Fruit fly (Drosophila melanogaster): ENCODE data around the gene Aven.

Aven gene

dm6 chrX:12582984-12583869 is 46.2 kb downstream of the Aven start, which contains the start of gene Pits (continued):
- no peak for TF ChIP-seq Doc2 (GFP tag; IDR thresholded peaks at IDR 0.05)
- TF ChIP-seq Meics (GFP tag; optimal IDR thresholded peaks at IDR 0.05), result peak; percentile 94
- peak; percentile 35 for TF ChIP-seq E2f1 (GFP tag; IDR thresholded peaks at IDR 0.05)
- peak; percentile 32; the same call in 2 of the 4 replicates for TF ChIP-seq Gug (GFP tag; IDR thresholded peaks at IDR 0.05)
- TF ChIP-seq CG3407 (GFP tag; optimal IDR thresholded peaks at IDR 0.05), result no peak
- TF ChIP-seq en (GFP tag; optimal IDR thresholded peaks at IDR 0.05), result no peak
- TF ChIP-seq CG7839 (tag; optimal IDR thresholded peaks at IDR 0.05), result peak; percentile 47
- no peak for TF ChIP-seq CG4328 (GFP tag; optimal IDR thresholded peaks at IDR 0.05)
- no peak for TF ChIP-seq Dll (GFP tag; IDR thresholded peaks at IDR 0.05; ENCODE audit: partially characterized antibody)
- TF ChIP-seq Antp (GFP tag; optimal IDR thresholded peaks at IDR 0.05), result peak; percentile 52
- peak; percentile 82 for TF ChIP-seq pfk (GFP tag; optimal IDR thresholded peaks at IDR 0.05)
- no peak for TF ChIP-seq schlank (tag; optimal IDR thresholded peaks at IDR 0.05)
- no peak for TF ChIP-seq CG2875 (GFP tag; optimal IDR thresholded peaks at IDR 0.05)
- TF ChIP-seq Oaz (GFP tag; IDR thresholded peaks at IDR 0.05), result peak; percentile 11; the same call in 1 of the 2 replicates
- TF ChIP-seq wdn (GFP tag; IDR thresholded peaks at IDR 0.05), result 0 out of 2 replicates have a peak, but pooled peaks have one; percentile 22
- TF ChIP-seq E2f2 (GFP tag; IDR thresholded peaks at IDR 0.05), result peak; percentile 67
- 0 out of 3 replicates have a peak, but pooled peaks have one; percentile 43 for TF ChIP-seq mld (GFP tag; IDR thresholded peaks at IDR 0.05; ENCODE audit: partially characterized antibody)
- TF ChIP-seq CG1832 (GFP tag; optimal IDR thresholded peaks at IDR 0.05), result peak; percentile 91
- peak; percentile 15 for TF ChIP-seq Sox102F (GFP tag; optimal IDR thresholded peaks at IDR 0.05)
- TF ChIP-seq CG30403 (GFP tag; optimal IDR thresholded peaks at IDR 0.05), result peak; percentile 34
- TF ChIP-seq CG14441 (GFP tag; IDR thresholded peaks at IDR 0.05), result peak; percentile 55
- TF ChIP-seq Hr51 (GFP tag; optimal IDR thresholded peaks at IDR 0.05), result peak; percentile 18 to 45
- no peak for TF ChIP-seq CG9609 (GFP tag; optimal IDR thresholded peaks at IDR 0.05)
- no peak for TF ChIP-seq Kr (GFP tag; optimal IDR thresholded peaks at IDR 0.05)
- no peak for TF ChIP-seq CG3726 (GFP tag; IDR thresholded peaks at IDR 0.05)
- TF ChIP-seq psq (GFP tag; optimal IDR thresholded peaks at IDR 0.05), result peak; percentile 37
- no peak for TF ChIP-seq CG9876 (GFP tag; optimal IDR thresholded peaks at IDR 0.05)
- TF ChIP-seq zfh2 (GFP tag; optimal IDR thresholded peaks at IDR 0.05), result no peak
- TF ChIP-seq CG1603 (tag; optimal IDR thresholded peaks at IDR 0.05), result peak; percentile 78
- TF ChIP-seq CG2129 (GFP tag; IDR thresholded peaks at IDR 0.05; ENCODE audit: partially characterized antibody), result no peak
- TF ChIP-seq CG2678 (tag; optimal IDR thresholded peaks at IDR 0.05), result peak; percentile 64
- peak; percentile 89 for TF ChIP-seq cwo (GFP tag; optimal IDR thresholded peaks at IDR 0.05)
- TF ChIP-seq sr (GFP tag; IDR thresholded peaks at IDR 0.05), result peak; percentile 78; the same call in 2 of the 3 replicates
- peak; percentile 35 for TF ChIP-seq CG10147 (GFP tag; optimal IDR thresholded peaks at IDR 0.05)
- no peak; the same call in 2 of the 3 replicates for TF ChIP-seq CG14860 (GFP tag; IDR thresholded peaks at IDR 0.05; ENCODE audit: partially characterized antibody)
- no peak for TF ChIP-seq Nf-YA (GFP tag; IDR thresholded peaks at IDR 0.05)
- peak; percentile 61 for TF ChIP-seq ERR (GFP tag; optimal IDR thresholded peaks at IDR 0.05)
- TF ChIP-seq MTF-1 (GFP tag; optimal IDR thresholded peaks at IDR 0.05; ENCODE audit: borderline replicate concordance), result peak; percentile 80
- peak; percentile 55 for TF ChIP-seq CG13296 (GFP tag; optimal IDR thresholded peaks at IDR 0.05)
- TF ChIP-seq seq (GFP tag; IDR thresholded peaks at IDR 0.05), result no peak
- peak; percentile 45 for TF ChIP-seq CG2120 (GFP tag; optimal IDR thresholded peaks at IDR 0.05)
- peak; percentile 68 for TF ChIP-seq CG17912 (GFP tag; optimal IDR thresholded peaks at IDR 0.05)
- TF ChIP-seq CG9215 (GFP tag; IDR thresholded peaks at IDR 0.05), result peak; percentile 58; the same call in 1 of the 2 replicates
- TF ChIP-seq chm (GFP tag; IDR thresholded peaks at IDR 0.05), result peak; percentile 82
- TF ChIP-seq CG11247 (GFP tag; IDR thresholded peaks at IDR 0.05), result no peak
- TF ChIP-seq CG16863 (GFP tag; optimal IDR thresholded peaks at IDR 0.05), result no peak
- TF ChIP-seq CG10959 (GFP tag; IDR thresholded peaks at IDR 0.05), result no peak
- TF ChIP-seq Dip3 (GFP tag; optimal IDR thresholded peaks at IDR 0.05), result no peak
